Fruit fly (Drosophila melanogaster) whole organism, embryonic: ENCODE results near the gene Mgat4b.

ENCODE experiments used
- C15 ChIP-seq: fragments of 200-800 bp; sonication (Bioruptor generic); IDR thresholded peaks from 3 replicates; pipeline ENCODE4 v1.3.6; 2022; ENCODE audit warnings: missing biosample characterization, missing genetic modification characterization
- CG11695 ChIP-seq: fragments of 200-800 bp; sonication (Bioruptor generic); IDR thresholded peaks from 3 replicates; pipeline ENCODE4 v1.3.6; 2022; ENCODE audit warnings: missing biosample characterization, missing genetic modification characterization
- CG12391 ChIP-seq: fragments of 200-800 bp; sonication (Bioruptor generic); optimal IDR thresholded peaks from 3 replicates; lab custom pipeline; 2018; ENCODE audit warnings: missing biosample characterization, mild to moderate bottlenecking, missing genetic modification characterization, moderate library complexity
- CG13894 ChIP-seq: fragments of 200-800 bp; sonication (Bioruptor generic); optimal IDR thresholded peaks from 3 replicates; lab custom pipeline; 2018; ENCODE audit warnings: missing biosample characterization, mild to moderate bottlenecking, missing genetic modification characterization, moderate library complexity
- CG14050 ChIP-seq: fragments of 200-800 bp; sonication (Bioruptor generic); IDR thresholded peaks from 3 replicates; pipeline ENCODE4 v1.3.6; 2022; ENCODE audit warnings: missing biosample characterization, missing genetic modification characterization
- CG1603 ChIP-seq: fragments of 200-800 bp; sonication (Bioruptor generic); optimal IDR thresholded peaks from 2 replicates; lab custom pipeline; 2019; ENCODE audit warnings: missing biosample characterization, mild to moderate bottlenecking, missing genetic modification characterization, moderate library complexity
- CG16863 ChIP-seq: fragments of 200-800 bp; sonication (Bioruptor generic); optimal IDR thresholded peaks from 3 replicates; lab custom pipeline; 2016; ENCODE audit warnings: missing biosample characterization, missing genetic modification characterization
- CG17359 ChIP-seq: fragments of 200-800 bp; sonication (Bioruptor generic); optimal IDR thresholded peaks from 3 replicates; lab custom pipeline; 2018; ENCODE audit warnings: missing biosample characterization, mild to moderate bottlenecking, missing genetic modification characterization, moderate library complexity
- CG2120 ChIP-seq: fragments of 200-800 bp; sonication (Bioruptor generic); optimal IDR thresholded peaks from 3 replicates; lab custom pipeline; 2016; ENCODE audit warnings: missing biosample characterization, missing genetic modification characterization
- CG2129 ChIP-seq: fragments of 200-800 bp; sonication (Bioruptor generic); IDR thresholded peaks from 2 replicates; pipeline ENCODE4 v1.3.6; 2022; ENCODE audit warnings: missing biosample characterization, missing genetic modification characterization; ENCODE audit not compliant: partially characterized antibody
- CG2199 ChIP-seq: fragments of 200-800 bp; sonication (Bioruptor generic); IDR thresholded peaks from 3 replicates; pipeline ENCODE4 v1.3.6; 2022; ENCODE audit warnings: missing biosample characterization, missing genetic modification characterization
- CG2875 ChIP-seq: fragments of 200-800 bp; sonication (Bioruptor generic); optimal IDR thresholded peaks from 2 replicates; lab custom pipeline; 2017; ENCODE audit warnings: missing biosample characterization, mild to moderate bottlenecking, missing genetic modification characterization, missing genetic modification reagents
- CG3163 ChIP-seq: fragments of 200-800 bp; sonication (Bioruptor generic); optimal IDR thresholded peaks from 3 replicates; lab custom pipeline; 2016; ENCODE audit warnings: missing biosample characterization, missing genetic modification characterization
- CG32767 ChIP-seq: fragments of 200-800 bp; sonication (Bioruptor generic); IDR thresholded peaks from 2 replicates; pipeline ENCODE4 v1.3.6; 2022; ENCODE audit warnings: missing biosample characterization, missing genetic modification characterization
- CG34224 ChIP-seq: fragments of 200-800 bp; sonication (Bioruptor generic); IDR thresholded peaks from 3 replicates; pipeline ENCODE4 v1.3.6; 2022; ENCODE audit warnings: missing biosample characterization, missing genetic modification characterization; ENCODE audit not compliant: partially characterized antibody
- CG34422 ChIP-seq: fragments of 200-800 bp; sonication (Bioruptor generic); IDR thresholded peaks from 3 replicates; pipeline ENCODE4 v1.3.6; 2022; ENCODE audit warnings: missing biosample characterization, missing genetic modification characterization
- CG43689 ChIP-seq: fragments of 200-800 bp; sonication (Bioruptor generic); IDR thresholded peaks from 2 replicates; pipeline ENCODE4 v1.3.6; 2022; ENCODE audit warnings: missing biosample characterization, missing genetic modification characterization
- CG4707 ChIP-seq: fragments of 200-800 bp; sonication (Bioruptor generic); optimal IDR thresholded peaks from 2 replicates; lab custom pipeline; 2018; ENCODE audit warnings: missing biosample characterization, mild to moderate bottlenecking, missing genetic modification characterization, moderate library complexity
- CG7556 ChIP-seq: fragments of 200-800 bp; sonication (Bioruptor generic); optimal IDR thresholded peaks from 2 replicates; lab custom pipeline; 2017; ENCODE audit warnings: missing biosample characterization, mild to moderate bottlenecking, missing genetic modification characterization
- CG7987 ChIP-seq: fragments of 200-800 bp; sonication (Bioruptor generic); optimal IDR thresholded peaks from 2 replicates; lab custom pipeline; 2018; ENCODE audit warnings: missing biosample characterization, mild to moderate bottlenecking, missing genetic modification characterization, moderate library complexity
- CG8281 ChIP-seq: fragments of 200-800 bp; sonication (Bioruptor generic); optimal IDR thresholded peaks from 2 replicates; lab custom pipeline; 2018; ENCODE audit warnings: missing biosample characterization, mild to moderate bottlenecking, missing genetic modification characterization, moderate library complexity
- CG8944 ChIP-seq: fragments of 200-800 bp; sonication (Bioruptor generic); optimal IDR thresholded peaks from 3 replicates; lab custom pipeline; 2016; ENCODE audit warnings: missing biosample characterization, missing genetic modification characterization
- Dll ChIP-seq: fragments of 200-800 bp; sonication (Bioruptor generic); IDR thresholded peaks from 4 replicates; pipeline ENCODE4 v1.3.6; 2022; ENCODE audit warnings: missing biosample characterization, missing genetic modification characterization; ENCODE audit not compliant: partially characterized antibody
- Doc3 ChIP-seq: fragments of 200-800 bp; sonication (Bioruptor generic); IDR thresholded peaks from 3 replicates; pipeline ENCODE4 v1.3.6; 2022; ENCODE audit warnings: missing biosample characterization, missing genetic modification characterization; ENCODE audit not compliant: partially characterized antibody
- HLH54F ChIP-seq: fragments of 200-800 bp; sonication (Bioruptor generic); optimal IDR thresholded peaks from 3 replicates; lab custom pipeline; 2016; ENCODE audit warnings: missing biosample characterization, missing genetic modification characterization
- HLHmδ ChIP-seq: fragments of 200-800 bp; sonication (Bioruptor generic); optimal IDR thresholded peaks from 2 replicates; lab custom pipeline; 2018; ENCODE audit warnings: missing biosample characterization, mild to moderate bottlenecking, missing genetic modification characterization, moderate library complexity
- Hand ChIP-seq: fragments of 200-800 bp; sonication (Bioruptor generic); optimal IDR thresholded peaks from 2 replicates; lab custom pipeline; 2017; ENCODE audit warnings: mild to moderate bottlenecking, missing biosample characterization, missing genetic modification reagents, missing genetic modification characterization
- Hr78 ChIP-seq, 2 experiments: fragments of 200-800 bp in 1 of 2; fragments of >200 bp in 1 of 2; sonication (Bioruptor generic) in 1 of 2; optimal IDR thresholded peaks; 2 replicates each; lab custom pipeline; 2017 to 2019; ENCODE audit warnings: missing biosample characterization in 2 of 2, missing genetic modification characterization in 2 of 2, mild to moderate bottlenecking in 1 of 2, moderate library complexity in 1 of 2
- Pdp1 ChIP-seq, 2 experiments: fragments of 200-800 bp; sonication (Bioruptor generic); optimal IDR thresholded peaks; 3 replicates each; lab custom pipeline; 2016; ENCODE audit warnings: missing biosample characterization in 2 of 2, missing genetic modification characterization in 2 of 2, mild to moderate bottlenecking in 1 of 2, moderate library complexity in 1 of 2
- Sry-β ChIP-seq: fragments of 200-800 bp; sonication (Bioruptor generic); optimal IDR thresholded peaks from 2 replicates; lab custom pipeline; 2018; ENCODE audit warnings: missing biosample characterization, mild to moderate bottlenecking, missing genetic modification characterization, moderate library complexity
- Trl ChIP-seq, 3 experiments: fragments of >200 bp in 2 of 3; fragments of 200-800 bp in 1 of 3; sonication (Bioruptor generic) in 1 of 3; optimal IDR thresholded peaks; 2 replicates in 1 of 3; 3 replicates in 2 of 3; lab custom pipeline; 2016 to 2017; ENCODE audit warnings: missing biosample characterization in 1 of 3, missing genetic modification characterization in 1 of 3
- ash1 ChIP-seq: fragments of 200-800 bp; sonication (Bioruptor generic); optimal IDR thresholded peaks from 2 replicates; lab custom pipeline; 2018; ENCODE audit warnings: missing biosample characterization, mild to moderate bottlenecking, missing genetic modification characterization
- caup ChIP-seq: fragments of 200-800 bp; sonication (Bioruptor generic); optimal IDR thresholded peaks from 3 replicates; lab custom pipeline; 2017; ENCODE audit warnings: missing biosample characterization, mild to moderate bottlenecking, missing genetic modification characterization, moderate library complexity; ENCODE audit not compliant: severe bottlenecking
- dmrt11E ChIP-seq: fragments of 200-800 bp; sonication (Bioruptor generic); optimal IDR thresholded peaks from 3 replicates; lab custom pipeline; 2018; ENCODE audit warnings: missing biosample characterization, mild to moderate bottlenecking, missing genetic modification characterization, moderate library complexity
- fru ChIP-seq: fragments of >200 bp; optimal IDR thresholded peaks from 2 replicates; lab custom pipeline; 2017
- grn ChIP-seq: fragments of 200-800 bp; sonication (Bioruptor generic); optimal IDR thresholded peaks from 3 replicates; lab custom pipeline; 2017; ENCODE audit warnings: missing biosample characterization, missing genetic modification characterization
- gt ChIP-seq: fragments of 200-800 bp; sonication (Bioruptor generic); IDR thresholded peaks from 2 replicates; pipeline ENCODE4 v1.3.6; 2022; ENCODE audit warnings: missing biosample characterization, missing genetic modification characterization
- hbn ChIP-seq: fragments of 200-800 bp; sonication (Bioruptor generic); IDR thresholded peaks from 2 replicates; pipeline ENCODE4 v1.3.6; 2022; ENCODE audit warnings: missing biosample characterization, missing genetic modification characterization; ENCODE audit not compliant: partially characterized antibody
- her ChIP-seq: fragments of 200-800 bp; sonication (Bioruptor generic); optimal IDR thresholded peaks from 2 replicates; lab custom pipeline; 2016; ENCODE audit warnings: missing biosample characterization, missing genetic modification characterization
- maf-S ChIP-seq: fragments of 200-800 bp; sonication (Bioruptor generic); optimal IDR thresholded peaks from 2 replicates; lab custom pipeline; 2016; ENCODE audit warnings: missing biosample characterization, missing genetic modification characterization
- nom ChIP-seq: fragments of 200-800 bp; sonication (Bioruptor generic); optimal IDR thresholded peaks from 2 replicates; lab custom pipeline; 2017; ENCODE audit warnings: missing biosample characterization, missing genetic modification characterization, mild to moderate bottlenecking, moderate library complexity, missing genetic modification reagents
- schlank ChIP-seq: fragments of 200-800 bp; sonication (Bioruptor generic); optimal IDR thresholded peaks from 2 replicates; lab custom pipeline; 2018; ENCODE audit warnings: missing biosample characterization, mild to moderate bottlenecking, missing genetic modification characterization
- scrt ChIP-seq: fragments of 200-800 bp; sonication (Bioruptor generic); optimal IDR thresholded peaks from 2 replicates; lab custom pipeline; 2018; ENCODE audit warnings: missing biosample characterization, mild to moderate bottlenecking, missing genetic modification characterization, moderate library complexity
- slou ChIP-seq: fragments of 200-800 bp; sonication (Bioruptor generic); optimal IDR thresholded peaks from 3 replicates; lab custom pipeline; 2016; ENCODE audit warnings: missing biosample characterization, missing genetic modification characterization
- sr ChIP-seq: fragments of 200-800 bp; sonication (Bioruptor generic); IDR thresholded peaks from 3 replicates; pipeline ENCODE4 v1.3.6; 2022; ENCODE audit warnings: missing biosample characterization, missing genetic modification characterization
- unpg ChIP-seq: fragments of 200-800 bp; sonication (Bioruptor generic); optimal IDR thresholded peaks from 3 replicates; lab custom pipeline; 2018; ENCODE audit warnings: missing biosample characterization, mild to moderate bottlenecking, missing genetic modification characterization, moderate library complexity

The Mgat4b gene

dm6 chr3L:14757464-14758384 lies 11.4 kb downstream of the Mgat4b start, which contains the start of gene CG42507 (continued):
- TF ChIP-seq CG2120 (GFP tag; lab: Kevin White, UChicago) = peak; percentile 37
- peak; percentile 73; the same call in 2 of the 3 replicates for TF ChIP-seq CG2199
- peak; percentile 46 for TF ChIP-seq CG4707 (GFP tag; lab: Kevin White, UChicago)
- no peak for TF ChIP-seq Hand
- no peak for TF ChIP-seq Sry-β (GFP tag; lab: Kevin White, UChicago)
- no peak for TF ChIP-seq CG43689 (GFP tag; lab: Robert Waterston, UW)
- no peak for TF ChIP-seq maf-S (GFP tag; lab: Kevin White, UChicago)
- TF ChIP-seq CG8281 (tag; lab: Kevin White, UChicago) = peak; percentile 61
- TF ChIP-seq caup (GFP tag; lab: Kevin White, UChicago) = peak; percentile 55
- peak; percentile 82 for TF ChIP-seq HLHmδ (GFP tag; lab: Kevin White, UChicago)
- TF ChIP-seq Hr78 (GFP tag; optimal IDR thresholded peaks at IDR 0.05; lab: Kevin White, UChicago) = peak in 1 of 2 experiments; percentile 40
- TF ChIP-seq slou (GFP tag; lab: Kevin White, UChicago) = no peak
- TF ChIP-seq unpg (GFP tag; lab: Kevin White, UChicago) = peak; percentile 11
- peak; percentile 21 for TF ChIP-seq CG2875 (GFP tag; lab: Kevin White, UChicago)
- TF ChIP-seq fru (lab: Kevin White, UChicago) = no peak
- TF ChIP-seq HLH54F = peak; percentile 19
- TF ChIP-seq dmrt11E (tag; lab: Kevin White, UChicago) = no peak
- TF ChIP-seq CG17359 (tag; lab: Kevin White, UChicago) = peak; percentile 14
- peak; percentile 61 for TF ChIP-seq scrt (GFP tag; lab: Kevin White, UChicago)
- TF ChIP-seq CG34224 = peak; percentile 74
- no peak for TF ChIP-seq CG8944 (GFP tag; lab: Kevin White, UChicago)
- peak; percentile 79 for TF ChIP-seq CG13894 (tag; lab: Kevin White, UChicago)
- TF ChIP-seq CG2129 = no peak
- peak; percentile 61 for TF ChIP-seq schlank (tag; lab: Kevin White, UChicago)
- 0 out of 4 replicates have a peak, but pooled peaks have one; percentile 26 for TF ChIP-seq Dll (GFP tag; lab: Robert Waterston, UW)
- TF ChIP-seq Doc3 (GFP tag; lab: Robert Waterston, UW) = peak; percentile 45; the same call in 1 of the 3 replicates
- TF ChIP-seq CG16863 = no peak
- peak; percentile 65 for TF ChIP-seq nom (GFP tag; lab: Kevin White, UChicago)
- TF ChIP-seq Pdp1 (GFP tag; optimal IDR thresholded peaks at IDR 0.05; lab: Kevin White, UChicago) = peak in 1 of 2 experiments; percentile 90
- TF ChIP-seq CG14050 (GFP tag; lab: Robert Waterston, UW) = no peak
- no peak for TF ChIP-seq CG7556
- peak; percentile 34 for TF ChIP-seq ash1
- peak; percentile 9; the same call in 1 of the 3 replicates for TF ChIP-seq sr (GFP tag; lab: Robert Waterston, UW)
- TF ChIP-seq Trl (optimal IDR thresholded peaks at IDR 0.05; lab: Kevin White, UChicago) = peak; percentile 95 to 98
- TF ChIP-seq Trl (GFP tag; optimal IDR thresholded peaks at IDR 0.05; lab: Kevin White, UChicago) = peak; percentile 59
- TF ChIP-seq CG12391 = peak; percentile 4
- peak; percentile 56 for TF ChIP-seq grn (GFP tag; lab: Kevin White, UChicago)
- TF ChIP-seq CG34422 (GFP tag; lab: Robert Waterston, UW) = peak; percentile 41; the same call in 1 of the 3 replicates
- TF ChIP-seq her (GFP tag; lab: Kevin White, UChicago) = peak; percentile 3
- TF ChIP-seq gt (GFP tag; lab: Robert Waterston, UW) = no peak
- peak; percentile 70; the same call in 1 of the 2 replicates for TF ChIP-seq CG32767 (GFP tag; lab: Robert Waterston, UW)
- TF ChIP-seq CG11695 (GFP tag; lab: Robert Waterston, UW) = peak; percentile 53; the same call in 1 of the 3 replicates
- TF ChIP-seq hbn = peak; percentile 51
- TF ChIP-seq CG3163 (GFP tag; lab: Kevin White, UChicago) = peak; percentile 91
- no peak for TF ChIP-seq C15 (GFP tag; lab: Robert Waterston, UW)
- TF ChIP-seq CG1603 (tag; lab: Kevin White, UChicago) = peak; percentile 39
- TF ChIP-seq CG7987 (GFP tag; lab: Kevin White, UChicago) = peak; percentile 61
